Worm (Caenorhabditis elegans): ENCODE data around the gene F47B8.2.

Gene F47B8.2

ce11 chrV:14350498-14350897, 34.1 kb upstream of the F47B8.2 start:
- no peak for TF ChIP-seq cog-1 (tag; optimal IDR thresholded peaks at IDR 0.05)
- TF ChIP-seq flt-1 (GFP tag; IDR thresholded peaks at IDR 0.05) = no peak
- TF ChIP-seq klf-2 (GFP tag; conservative IDR thresholded peaks at IDR 0.05) = no peak
- TF ChIP-seq ztf-29 (GFP tag; IDR thresholded peaks at IDR 0.05) = no peak
- TF ChIP-seq T22C8.4 (GFP tag; IDR thresholded peaks at IDR 0.05) = no peak
- no peak for TF ChIP-seq med-1 (GFP tag; optimal IDR thresholded peaks at IDR 0.05; ENCODE audit: insufficient read depth)
- no peak for TF ChIP-seq tab-1 (GFP tag; IDR thresholded peaks at IDR 0.05)
- TF ChIP-seq ztf-23 (GFP tag; IDR thresholded peaks at IDR 0.05) = no peak
- no peak for TF ChIP-seq ref-1 (GFP tag; conservative IDR thresholded peaks at IDR 0.05)

DNA sequence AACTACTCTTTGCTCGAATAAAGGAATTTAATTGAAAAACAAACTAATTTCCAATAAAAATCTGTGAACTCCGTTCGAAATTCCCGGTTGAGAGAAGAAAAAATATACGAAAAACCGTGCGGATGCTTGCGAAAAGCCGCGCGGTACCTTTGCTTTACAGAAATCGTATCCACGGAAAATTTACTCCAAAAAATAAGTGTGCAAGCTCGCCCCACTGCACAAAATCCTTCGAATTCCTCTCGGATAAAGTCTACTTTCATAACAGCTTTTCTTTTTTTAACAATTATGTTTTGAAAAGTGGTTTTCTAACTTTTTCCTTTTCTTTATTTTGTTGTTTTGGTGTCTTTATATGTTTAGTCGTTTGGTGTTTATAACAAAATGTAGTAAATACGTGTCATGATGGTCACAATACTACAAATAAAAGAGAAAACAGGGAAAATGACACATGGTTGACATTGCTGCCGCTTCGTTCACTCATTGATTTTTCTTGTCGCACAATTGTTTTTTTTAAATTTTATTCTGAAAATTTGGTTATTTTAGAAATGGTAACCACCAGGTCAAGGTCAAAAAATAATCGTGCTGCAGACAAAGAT, 30.9 kb upstream of the F47B8.2 start, which contains the start of gene cept-2:
Gene cept-2 (plus strand): TSS at position 533 of the 593 bp plus-strand sequence.
- TF ChIP-seq ztf-23 (GFP tag; IDR thresholded peaks at IDR 0.05) (peak; percentile 77), cog-1 (tag; optimal IDR thresholded peaks at IDR 0.05) (peak; percentile 84), ztf-29 (GFP tag; IDR thresholded peaks at IDR 0.05) (no peak), flt-1 (GFP tag; IDR thresholded peaks at IDR 0.05) (peak; percentile 78), tab-1 (GFP tag; IDR thresholded peaks at IDR 0.05) (no peak), T22C8.4 (GFP tag; IDR thresholded peaks at IDR 0.05) (no peak), med-1 (GFP tag; optimal IDR thresholded peaks at IDR 0.05; ENCODE audit: insufficient read depth) (no peak), ref-1 (GFP tag; conservative IDR thresholded peaks at IDR 0.05) (no peak), klf-2 (GFP tag; conservative IDR thresholded peaks at IDR 0.05) (0 out of 2 replicates have a peak, but pooled peaks have one; percentile 54)

ce11 chrV:14341672-14342071, 25.2 kb upstream of the F47B8.2 start, which contains the start of gene F47B8.10:
TSS of gene F47B8.10 (plus strand) at chrV:14341972.
- TF ChIP-seq T22C8.4 (GFP tag; IDR thresholded peaks at IDR 0.05) = no peak
- TF ChIP-seq ref-1 (GFP tag; conservative IDR thresholded peaks at IDR 0.05) = no peak
- no peak for TF ChIP-seq ztf-29 (GFP tag; IDR thresholded peaks at IDR 0.05)
- TF ChIP-seq tab-1 (GFP tag; IDR thresholded peaks at IDR 0.05) = no peak
- TF ChIP-seq cog-1 (tag; optimal IDR thresholded peaks at IDR 0.05) = no peak
- no peak for TF ChIP-seq klf-2 (GFP tag; conservative IDR thresholded peaks at IDR 0.05)
- no peak for TF ChIP-seq ztf-23 (GFP tag; IDR thresholded peaks at IDR 0.05)
- no peak for TF ChIP-seq med-1 (GFP tag; optimal IDR thresholded peaks at IDR 0.05; ENCODE audit: insufficient read depth)
- no peak for TF ChIP-seq flt-1 (GFP tag; IDR thresholded peaks at IDR 0.05)

DNA sequence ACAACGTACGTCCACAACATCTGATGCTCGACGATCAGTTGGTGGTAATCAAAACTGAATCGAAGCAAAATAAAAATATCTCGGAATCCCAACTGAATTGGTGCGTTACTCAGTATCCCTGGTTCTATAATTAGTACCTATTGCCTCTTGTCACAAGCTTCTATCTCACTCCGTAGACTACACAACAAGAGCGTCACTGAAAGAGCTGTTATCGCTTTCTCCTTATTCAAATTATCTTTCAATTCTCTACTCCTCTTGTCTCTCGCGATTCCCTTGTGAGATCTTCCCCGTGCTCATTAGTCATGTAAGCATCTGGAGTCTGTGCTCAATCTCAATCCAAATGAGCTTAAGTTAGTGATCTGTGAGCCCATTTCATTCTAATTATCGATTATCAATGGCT, 20.2 kb upstream of the F47B8.2 start, which contains the start of gene srm-6:
Gene srm-6 (plus strand): TSS at position 301 of the 400 bp plus-strand sequence.
- no peak for TF ChIP-seq ztf-23 (GFP tag; IDR thresholded peaks at IDR 0.05)
- no peak for TF ChIP-seq ztf-29 (GFP tag; IDR thresholded peaks at IDR 0.05)
- TF ChIP-seq tab-1 (GFP tag; IDR thresholded peaks at IDR 0.05) = no peak
- no peak for TF ChIP-seq ref-1 (GFP tag; conservative IDR thresholded peaks at IDR 0.05)
- TF ChIP-seq flt-1 (GFP tag; IDR thresholded peaks at IDR 0.05) = no peak
- TF ChIP-seq cog-1 (tag; optimal IDR thresholded peaks at IDR 0.05) = no peak
- TF ChIP-seq T22C8.4 (GFP tag; IDR thresholded peaks at IDR 0.05) = no peak
- no peak for TF ChIP-seq klf-2 (GFP tag; conservative IDR thresholded peaks at IDR 0.05)
- no peak for TF ChIP-seq med-1 (GFP tag; optimal IDR thresholded peaks at IDR 0.05; ENCODE audit: insufficient read depth)

- TF ChIP-seq ztf-23 (GFP tag; IDR thresholded peaks at IDR 0.05) (no peak), cog-1 (tag; optimal IDR thresholded peaks at IDR 0.05) (no peak), ztf-29 (GFP tag; IDR thresholded peaks at IDR 0.05) (no peak), ref-1 (GFP tag; conservative IDR thresholded peaks at IDR 0.05) (no peak), med-1 (GFP tag; optimal IDR thresholded peaks at IDR 0.05; ENCODE audit: insufficient read depth) (no peak), flt-1 (GFP tag; IDR thresholded peaks at IDR 0.05) (no peak)
Observed at ce11 chrV:14334901-14335300, 18.5 kb upstream of the F47B8.2 start, which contains the start of gene srm-5. TSS of gene srm-5 (plus strand) at chrV:14335201.

ce11 chrV:14333116-14333515, 16.7 kb upstream of the F47B8.2 start, which contains the start of gene srm-4:
TSS of gene srm-4 (plus strand) at chrV:14333416.
- TF ChIP-seq ztf-29 (GFP tag; IDR thresholded peaks at IDR 0.05) (no peak), T22C8.4 (GFP tag; IDR thresholded peaks at IDR 0.05) (no peak), med-1 (GFP tag; optimal IDR thresholded peaks at IDR 0.05; ENCODE audit: insufficient read depth) (no peak), ztf-23 (GFP tag; IDR thresholded peaks at IDR 0.05) (no peak), flt-1 (GFP tag; IDR thresholded peaks at IDR 0.05) (no peak), ref-1 (GFP tag; conservative IDR thresholded peaks at IDR 0.05) (no peak), tab-1 (GFP tag; IDR thresholded peaks at IDR 0.05) (no peak), klf-2 (GFP tag; conservative IDR thresholded peaks at IDR 0.05) (no peak), cog-1 (tag; optimal IDR thresholded peaks at IDR 0.05) (no peak)

ce11 chrV:14331477-14331876, 15.1 kb upstream of the F47B8.2 start, which contains the start of gene F47B8.8:
TSS of gene F47B8.8 (plus strand) at chrV:14331733.
- TF ChIP-seq ztf-23 (GFP tag; IDR thresholded peaks at IDR 0.05) = no peak
- no peak for TF ChIP-seq med-1 (GFP tag; optimal IDR thresholded peaks at IDR 0.05; ENCODE audit: insufficient read depth)

- TF ChIP-seq ztf-23 (GFP tag; IDR thresholded peaks at IDR 0.05) (no peak), T22C8.4 (GFP tag; IDR thresholded peaks at IDR 0.05) (no peak), flt-1 (GFP tag; IDR thresholded peaks at IDR 0.05) (no peak), tab-1 (GFP tag; IDR thresholded peaks at IDR 0.05) (no peak), klf-2 (GFP tag; conservative IDR thresholded peaks at IDR 0.05) (no peak), ref-1 (GFP tag; conservative IDR thresholded peaks at IDR 0.05) (no peak), ztf-29 (GFP tag; IDR thresholded peaks at IDR 0.05) (no peak), cog-1 (tag; optimal IDR thresholded peaks at IDR 0.05) (no peak)
Observed at ce11 chrV:14328806-14329205, 12.4 kb upstream of the F47B8.2 start, which contains the start of gene pepm-1. TSS of gene pepm-1 (plus strand) at chrV:14329106.

DNA sequence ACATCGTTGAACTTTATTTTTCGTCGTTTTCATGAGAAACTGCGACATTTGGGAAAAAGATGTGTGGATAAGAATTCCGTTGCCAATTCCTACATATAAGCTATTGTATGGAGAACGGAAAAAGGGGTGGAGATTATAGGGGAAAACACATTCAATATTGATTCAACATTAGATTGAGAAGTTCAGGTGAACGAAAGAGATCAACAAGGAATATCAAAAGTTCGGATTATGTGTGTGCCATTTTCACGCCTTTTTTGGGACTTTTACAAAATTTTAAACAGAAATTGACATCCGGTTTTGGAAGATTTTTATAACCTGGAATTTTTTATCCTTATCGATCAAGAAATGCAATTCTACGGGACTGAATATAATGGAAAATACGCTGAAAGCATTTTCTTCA, 11.4 kb upstream of the F47B8.2 start, which contains the start of gene F47B8.5:
Gene F47B8.5 (minus strand): TSS at position 101 of the 400 bp plus-strand sequence.
- TF ChIP-seq ztf-29 (GFP tag; IDR thresholded peaks at IDR 0.05) (no peak), tab-1 (GFP tag; IDR thresholded peaks at IDR 0.05) (no peak)
